Worm (Caenorhabditis elegans): Measurements from ENCODE around the gene Y1A5A.1.

Gene Y1A5A.1

DNA sequence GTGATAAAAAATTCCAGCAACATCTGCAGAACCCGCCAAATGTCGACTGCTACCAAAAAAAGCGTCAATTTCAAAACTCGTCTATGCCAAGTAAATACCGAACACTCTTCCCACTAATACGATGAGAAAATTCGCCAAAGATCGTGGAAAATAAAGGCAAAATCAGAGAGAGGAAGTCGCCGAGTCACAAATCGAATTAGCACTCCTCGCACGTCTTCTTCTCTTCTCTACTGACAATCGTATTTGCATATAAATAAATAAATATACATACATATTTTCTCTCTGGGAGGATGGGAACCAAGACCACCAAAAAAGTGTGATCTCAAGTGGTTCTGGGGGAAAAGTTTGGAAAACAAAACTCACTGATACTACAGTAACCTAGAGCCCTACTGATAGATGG lies 16.1 kb downstream of the Y1A5A.1 start:
- TF ChIP-seq flt-1 (GFP tag; IDR thresholded peaks at IDR 0.05) = no peak
- no peak for TF ChIP-seq tab-1 (GFP tag; IDR thresholded peaks at IDR 0.05)
- TF ChIP-seq ztf-29 (GFP tag; IDR thresholded peaks at IDR 0.05) = no peak
- TF ChIP-seq med-1 (GFP tag; optimal IDR thresholded peaks at IDR 0.05; ENCODE audit: insufficient read depth) = no peak
- TF ChIP-seq klf-2 (GFP tag; conservative IDR thresholded peaks at IDR 0.05) = no peak
- no peak for TF ChIP-seq ztf-23 (GFP tag; IDR thresholded peaks at IDR 0.05)
- no peak for TF ChIP-seq ref-1 (GFP tag; conservative IDR thresholded peaks at IDR 0.05)
- no peak for TF ChIP-seq T22C8.4 (GFP tag; IDR thresholded peaks at IDR 0.05)
- TF ChIP-seq cog-1 (tag; optimal IDR thresholded peaks at IDR 0.05) = no peak

DNA sequence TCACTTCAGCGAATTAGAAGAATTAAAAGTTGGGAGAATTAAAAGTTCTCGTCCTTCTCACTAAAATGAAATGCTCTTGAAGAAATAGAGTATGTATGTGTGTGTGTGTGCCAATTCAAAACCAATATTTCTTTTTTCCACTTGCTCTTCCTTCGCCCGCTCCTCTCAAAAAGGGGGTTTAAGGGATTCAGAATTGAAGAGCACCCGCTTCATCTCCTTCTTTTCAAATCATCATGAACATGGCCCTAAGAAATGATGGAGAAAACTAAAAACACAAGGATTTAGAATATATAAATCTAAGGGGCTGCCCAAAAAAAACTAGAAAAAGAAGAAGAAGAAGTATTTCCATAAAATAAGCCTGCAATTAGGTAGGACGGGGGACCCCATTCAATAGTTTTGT lies 17.3 kb downstream of the Y1A5A.1 start:
- TF ChIP-seq ref-1 (GFP tag; conservative IDR thresholded peaks at IDR 0.05) (no peak), T22C8.4 (GFP tag; IDR thresholded peaks at IDR 0.05) (no peak), med-1 (GFP tag; optimal IDR thresholded peaks at IDR 0.05; ENCODE audit: insufficient read depth) (no peak), ztf-23 (GFP tag; IDR thresholded peaks at IDR 0.05) (no peak), flt-1 (GFP tag; IDR thresholded peaks at IDR 0.05) (no peak), cog-1 (tag; optimal IDR thresholded peaks at IDR 0.05) (no peak), ztf-29 (GFP tag; IDR thresholded peaks at IDR 0.05) (no peak), tab-1 (GFP tag; IDR thresholded peaks at IDR 0.05) (no peak), klf-2 (GFP tag; conservative IDR thresholded peaks at IDR 0.05) (no peak)

- no peak for TF ChIP-seq tab-1 (GFP tag; IDR thresholded peaks at IDR 0.05)
Measured at ce11 chrIII:3966143-3966542, 20.3 kb downstream of the Y1A5A.1 start.

ce11 chrIII:3964237-3964636 lies 22.2 kb downstream of the Y1A5A.1 start, which contains the start of gene R10E9.2:
Gene R10E9.2 (minus strand): TSS chrIII:3964337.
- TF ChIP-seq klf-2 (GFP tag; conservative IDR thresholded peaks at IDR 0.05) = no peak
- no peak for TF ChIP-seq tab-1 (GFP tag; IDR thresholded peaks at IDR 0.05)
- TF ChIP-seq cog-1 (tag; optimal IDR thresholded peaks at IDR 0.05) = no peak

ce11 chrIII:3959987-3960386 lies 26.5 kb downstream of the Y1A5A.1 start, which contains the start of gene R10E9.3:
Gene R10E9.3 (plus strand): TSS chrIII:3960221.
- TF ChIP-seq tab-1 (GFP tag; IDR thresholded peaks at IDR 0.05) (no peak), ztf-23 (GFP tag; IDR thresholded peaks at IDR 0.05) (no peak)

DNA sequence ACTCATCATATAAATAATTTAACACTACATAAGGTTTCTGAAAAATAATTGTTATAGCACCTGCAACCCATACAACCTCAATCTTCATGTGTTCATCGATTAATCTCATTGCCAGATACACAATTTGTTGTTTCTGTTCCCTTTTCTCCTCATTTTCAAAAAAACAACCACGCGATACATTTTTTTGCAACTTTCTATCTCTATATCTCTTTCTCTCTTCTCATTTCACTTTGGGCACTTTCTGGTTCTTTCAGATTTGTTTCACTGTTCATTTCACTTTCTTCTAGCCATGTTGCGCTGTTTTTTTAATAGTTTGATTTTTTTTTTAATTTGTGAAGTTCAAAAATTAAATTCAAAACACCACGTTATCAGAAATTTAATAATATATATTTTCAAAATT lies 27.3 kb downstream of the Y1A5A.1 start:
- no peak for TF ChIP-seq klf-2 (GFP tag; conservative IDR thresholded peaks at IDR 0.05)
- TF ChIP-seq T22C8.4 (GFP tag; IDR thresholded peaks at IDR 0.05) = no peak
- no peak for TF ChIP-seq flt-1 (GFP tag; IDR thresholded peaks at IDR 0.05)
- TF ChIP-seq tab-1 (GFP tag; IDR thresholded peaks at IDR 0.05) = no peak
- TF ChIP-seq ztf-23 (GFP tag; IDR thresholded peaks at IDR 0.05) = no peak
- no peak for TF ChIP-seq ztf-29 (GFP tag; IDR thresholded peaks at IDR 0.05)
- no peak for TF ChIP-seq cog-1 (tag; optimal IDR thresholded peaks at IDR 0.05)
- no peak for TF ChIP-seq ref-1 (GFP tag; conservative IDR thresholded peaks at IDR 0.05)

DNA sequence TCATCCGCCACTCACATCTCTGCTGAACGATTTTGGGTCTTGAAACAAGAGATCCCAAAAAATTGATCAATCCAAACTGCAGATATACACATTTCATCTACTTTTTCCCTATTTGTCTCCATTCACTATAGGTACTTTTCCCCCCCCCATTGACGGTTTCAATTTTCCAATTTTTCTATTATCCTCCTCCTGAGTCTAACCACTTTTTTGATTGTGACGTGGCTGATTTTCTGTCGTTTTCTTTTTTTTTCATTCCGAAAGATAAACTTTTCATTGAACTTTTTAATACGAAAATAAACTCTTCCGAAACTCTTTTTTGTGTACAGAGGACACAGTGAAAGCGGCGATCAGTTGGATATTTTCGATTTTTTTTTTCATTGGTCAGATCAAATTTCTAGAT lies 28.6 kb downstream of the Y1A5A.1 start:
- TF ChIP-seq T22C8.4 (GFP tag; IDR thresholded peaks at IDR 0.05) (no peak), ztf-29 (GFP tag; IDR thresholded peaks at IDR 0.05) (no peak), flt-1 (GFP tag; IDR thresholded peaks at IDR 0.05) (no peak), klf-2 (GFP tag; conservative IDR thresholded peaks at IDR 0.05) (no peak), ref-1 (GFP tag; conservative IDR thresholded peaks at IDR 0.05) (no peak), med-1 (GFP tag; optimal IDR thresholded peaks at IDR 0.05; ENCODE audit: insufficient read depth) (no peak), tab-1 (GFP tag; IDR thresholded peaks at IDR 0.05) (no peak), cog-1 (tag; optimal IDR thresholded peaks at IDR 0.05) (no peak)

ce11 chrIII:3957119-3957739 lies 29.2 kb downstream of the Y1A5A.1 start:
- TF ChIP-seq flt-1 (GFP tag; IDR thresholded peaks at IDR 0.05) (no peak), ztf-23 (GFP tag; IDR thresholded peaks at IDR 0.05) (no peak), T22C8.4 (GFP tag; IDR thresholded peaks at IDR 0.05) (no peak), klf-2 (GFP tag; conservative IDR thresholded peaks at IDR 0.05) (no peak), cog-1 (tag; optimal IDR thresholded peaks at IDR 0.05) (no peak)

- TF ChIP-seq T22C8.4 (GFP tag; IDR thresholded peaks at IDR 0.05) (no peak), klf-2 (GFP tag; conservative IDR thresholded peaks at IDR 0.05) (no peak), ztf-23 (GFP tag; IDR thresholded peaks at IDR 0.05) (no peak), tab-1 (GFP tag; IDR thresholded peaks at IDR 0.05) (no peak), ref-1 (GFP tag; conservative IDR thresholded peaks at IDR 0.05) (no peak), ztf-29 (GFP tag; IDR thresholded peaks at IDR 0.05) (no peak), med-1 (GFP tag; optimal IDR thresholded peaks at IDR 0.05; ENCODE audit: insufficient read depth) (no peak), cog-1 (tag; optimal IDR thresholded peaks at IDR 0.05) (no peak), flt-1 (GFP tag; IDR thresholded peaks at IDR 0.05) (no peak)
Measured at ce11 chrIII:3956293-3956692, 30.2 kb downstream of the Y1A5A.1 start, which contains the start of gene F37A8.5. Gene F37A8.5 (plus strand): TSS chrIII:3956624.

ce11 chrIII:3955674-3956073 lies 30.8 kb downstream of the Y1A5A.1 start:
- TF ChIP-seq T22C8.4 (GFP tag; IDR thresholded peaks at IDR 0.05) (no peak), cog-1 (tag; optimal IDR thresholded peaks at IDR 0.05) (no peak), ref-1 (GFP tag; conservative IDR thresholded peaks at IDR 0.05) (no peak), ztf-29 (GFP tag; IDR thresholded peaks at IDR 0.05) (no peak), tab-1 (GFP tag; IDR thresholded peaks at IDR 0.05) (no peak), flt-1 (GFP tag; IDR thresholded peaks at IDR 0.05) (no peak)

DNA sequence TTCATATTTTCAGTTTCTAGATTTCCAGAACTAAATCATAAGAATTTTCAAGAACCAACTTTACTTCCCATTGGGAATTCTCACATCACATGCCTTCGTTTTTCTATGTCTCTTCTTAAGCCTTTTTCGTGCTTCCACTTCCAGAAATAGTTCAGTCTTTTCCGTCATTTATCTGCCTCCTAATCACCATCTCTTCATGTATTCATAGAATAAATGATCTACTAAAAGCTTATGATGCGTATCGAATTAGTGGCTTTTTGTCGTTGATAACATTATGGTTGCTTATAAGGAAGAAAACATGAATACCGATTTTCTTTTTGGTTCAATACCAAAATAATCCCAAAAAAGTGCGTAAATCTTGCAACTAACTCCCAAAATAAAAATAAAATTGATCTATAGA lies 31.6 kb downstream of the Y1A5A.1 start:
- TF ChIP-seq cog-1 (tag; optimal IDR thresholded peaks at IDR 0.05) = no peak
- no peak for TF ChIP-seq flt-1 (GFP tag; IDR thresholded peaks at IDR 0.05)
- no peak for TF ChIP-seq ztf-29 (GFP tag; IDR thresholded peaks at IDR 0.05)
- no peak for TF ChIP-seq T22C8.4 (GFP tag; IDR thresholded peaks at IDR 0.05)
- no peak for TF ChIP-seq tab-1 (GFP tag; IDR thresholded peaks at IDR 0.05)
- TF ChIP-seq ztf-23 (GFP tag; IDR thresholded peaks at IDR 0.05) = no peak
- no peak for TF ChIP-seq klf-2 (GFP tag; conservative IDR thresholded peaks at IDR 0.05)
- TF ChIP-seq med-1 (GFP tag; optimal IDR thresholded peaks at IDR 0.05; ENCODE audit: insufficient read depth) = no peak
